Worm (Caenorhabditis elegans): ENCODE data around the gene fbxa-156.

Gene fbxa-156

ce11 chrV:17859065-17859464 lies 37.5 kb downstream of the fbxa-156 start (continued):
- TF ChIP-seq attf-3 (GFP tag; conservative IDR thresholded peaks at IDR 0.05) (no peak), ztf-18 (tag; optimal IDR thresholded peaks at IDR 0.05) (no peak), nhr-80 (tag; optimal IDR thresholded peaks at IDR 0.05) (no peak), zim-3 (tag; optimal IDR thresholded peaks at IDR 0.05) (no peak), lsl-1 (GFP tag; optimal IDR thresholded peaks at IDR 0.05) (no peak), F49E8.2 (tag; optimal IDR thresholded peaks at IDR 0.05; ENCODE audit: insufficient read depth) (no peak), ceh-27 (GFP tag; optimal IDR thresholded peaks at IDR 0.05) (no peak), hmg-1.2 (GFP tag; IDR thresholded peaks at IDR 0.05) (peak; percentile 35), Y95B8A.8 (GFP tag; IDR thresholded peaks at IDR 0.05) (no peak), F57C9.4 (tag; optimal IDR thresholded peaks at IDR 0.05) (no peak), madf-3 (GFP tag; IDR thresholded peaks at IDR 0.05) (no peak), nhr-90 (tag; optimal IDR thresholded peaks at IDR 0.05) (no peak), bed-2 (GFP tag; IDR thresholded peaks at IDR 0.05) (no peak), rpc-1 (optimal IDR thresholded peaks at IDR 0.05) (no peak), rpc-1 (tag; optimal IDR thresholded peaks at IDR 0.05) (no peak), T07F8.4 (tag; optimal IDR thresholded peaks at IDR 0.05) (no peak), F57A8.1 (GFP tag; optimal IDR thresholded peaks at IDR 0.05) (no peak), lin-54 (GFP tag; optimal IDR thresholded peaks at IDR 0.05) (peak; percentile 52), lin-40 (tag; optimal IDR thresholded peaks at IDR 0.05) (no peak), egl-18 (GFP tag; IDR thresholded peaks at IDR 0.05) (no peak), nfya-2 (GFP tag; IDR thresholded peaks at IDR 0.05) (no peak), T26A5.8 (tag; optimal IDR thresholded peaks at IDR 0.05) (no peak), ceh-91 (GFP tag; IDR thresholded peaks at IDR 0.05) (peak; percentile 84), Y53G8AR.9 (GFP tag; conservative IDR thresholded peaks at IDR 0.05) (no peak), snpc-1.3 (tag; optimal IDR thresholded peaks at IDR 0.05; ENCODE audit: insufficient read depth) (no peak), sea-2 (GFP tag; IDR thresholded peaks at IDR 0.05) (no peak), hlh-12 (tag; optimal IDR thresholded peaks at IDR 0.05) (no peak), F10E7.11 (tag; optimal IDR thresholded peaks at IDR 0.05) (no peak), die-1 (tag; optimal IDR thresholded peaks at IDR 0.05) (no peak), bed-1 (GFP tag; IDR thresholded peaks at IDR 0.05) (no peak), chd-7 (tag; optimal IDR thresholded peaks at IDR 0.05) (no peak), madf-8 (GFP tag; conservative IDR thresholded peaks at IDR 0.05) (peak; percentile 88), mxl-1 (tag; optimal IDR thresholded peaks at IDR 0.05) (no peak), madf-6 (GFP tag; IDR thresholded peaks at IDR 0.05) (peak; percentile 94), nfyb-1 (GFP tag; IDR thresholded peaks at IDR 0.05) (no peak), ama-1 (optimal IDR thresholded peaks at IDR 0.05) (no peak), ama-1 (GFP tag; optimal IDR thresholded peaks at IDR 0.05) (no peak), F33H1.4 (GFP tag; IDR thresholded peaks at IDR 0.05) (no peak), lir-1 (GFP tag; conservative IDR thresholded peaks at IDR 0.05) (no peak), B0336.3 (GFP tag; IDR thresholded peaks at IDR 0.05) (0 out of 2 replicates have a peak, but pooled peaks have one; percentile 31), hlh-26 (GFP tag; conservative IDR thresholded peaks at IDR 0.05) (no peak), tbp1 (GFP tag; optimal IDR thresholded peaks at IDR 0.05) (no peak), efl-1 (GFP tag; optimal IDR thresholded peaks at IDR 0.05) (peak; percentile 92), ztf-3 (GFP tag; optimal IDR thresholded peaks at IDR 0.05) (no peak), ztf-25 (GFP tag; IDR thresholded peaks at IDR 0.05) (no peak), B0019.2 (GFP tag; conservative IDR thresholded peaks at IDR 0.05) (no peak), egrh-3 (GFP tag; IDR thresholded peaks at IDR 0.05) (no peak), lin-35 (GFP tag; optimal IDR thresholded peaks at IDR 0.05) (no peak), mes-4 (tag; optimal IDR thresholded peaks at IDR 0.05) (no peak), madf-10 (tag; optimal IDR thresholded peaks at IDR 0.05) (no peak), mcd-1 (GFP tag; IDR thresholded peaks at IDR 0.05) (peak; percentile 15; the same call in 1 of the 2 replicates)

Data from whole organism, young adult.